Fruit fly (Drosophila melanogaster) whole organism, prepupa: ENCODE results near the gene CG43121.

Experiments used
- CG10631 ChIP-seq: fragments of 200-800 bp; sonication (Bioruptor generic); optimal IDR thresholded peaks from 2 replicates; lab custom pipeline; 2016; ENCODE audit warnings: missing biosample characterization, missing genetic modification characterization
- CG6854 ChIP-seq: fragments of 200-800 bp; sonication (Bioruptor generic); optimal IDR thresholded peaks from 2 replicates; lab custom pipeline; 2017; ENCODE audit warnings: missing biosample characterization, mild to moderate bottlenecking, missing genetic modification characterization
- CG8119 ChIP-seq: fragments of 200-800 bp; sonication (Bioruptor generic); IDR thresholded peaks from 3 replicates; pipeline ENCODE4 v1.3.6; 2022; ENCODE audit warnings: missing biosample characterization, missing genetic modification characterization
- Ets21C ChIP-seq: fragments of 200-800 bp; sonication (Bioruptor generic); optimal IDR thresholded peaks from 3 replicates; lab custom pipeline; 2016; ENCODE audit warnings: missing biosample characterization, missing genetic modification characterization
- Hr4 ChIP-seq: fragments of 200-800 bp; sonication (Bioruptor generic); optimal IDR thresholded peaks from 3 replicates; lab custom pipeline; 2016; ENCODE audit warnings: missing biosample characterization, missing genetic modification characterization
- cyc ChIP-seq: fragments of 200-800 bp; sonication (Bioruptor generic); optimal IDR thresholded peaks from 3 replicates; lab custom pipeline; 2016; ENCODE audit warnings: missing biosample characterization, missing genetic modification characterization
- eg ChIP-seq: fragments of 200-800 bp; sonication (Bioruptor generic); IDR thresholded peaks from 3 replicates; pipeline ENCODE4 v1.3.6; 2022; ENCODE audit warnings: missing biosample characterization, missing genetic modification characterization
- lz ChIP-seq: fragments of 200-800 bp; sonication (Bioruptor generic); optimal IDR thresholded peaks from 3 replicates; lab custom pipeline; 2016; ENCODE audit warnings: missing biosample characterization, missing genetic modification characterization
- svp ChIP-seq: fragments of 200-800 bp; sonication (Bioruptor generic); peaks from one replicate; lab custom pipeline; 2016; ENCODE audit warnings: missing biosample characterization, missing genetic modification characterization

dm6 chr3L:14701578-14701977, 29.3 kb upstream of the CG43121 start, which contains the start of gene CG17177:
- TF ChIP-seq eg (GFP tag; lab: Robert Waterston, UW) (no peak), CG10631 (GFP tag; lab: Kevin White, UChicago) (no peak), CG8119 (no peak), cyc (no peak), Hr4 (GFP tag; lab: Kevin White, UChicago) (no peak), CG6854 (GFP tag; lab: Kevin White, UChicago) (no peak), svp (GFP tag; lab: Kevin White, UChicago) (no peak), Ets21C (GFP tag; lab: Kevin White, UChicago) (no peak), lz (GFP tag; lab: Kevin White, UChicago) (no peak)
